Worm (Caenorhabditis elegans): ENCODE data around the gene ttc-36.
A peak's percentile ranks its signal among the peaks of the same experiment; 100 is the strongest.

ce11 chrII:9986635-9987575 is 43.1 kb upstream of the ttc-36 start:
- TF ChIP-seq nhr-11 (tag; optimal IDR thresholded peaks at IDR 0.05) (no peak), unc-62 (GFP tag; optimal IDR thresholded peaks at IDR 0.05 in 1 of 2) (peak in 1 of 2 experiments; percentile 99), unc-62 (tag; optimal IDR thresholded peaks at IDR 0.05) (no peak), F49E8.2 (tag; optimal IDR thresholded peaks at IDR 0.05; ENCODE audit: borderline replicate concordance) (no peak), fkh-10 (GFP tag; optimal IDR thresholded peaks at IDR 0.05) (no peak), D1046.2 (GFP tag; IDR thresholded peaks at IDR 0.05) (no peak), lin-39 (tag; optimal IDR thresholded peaks at IDR 0.05) (no peak), ztf-7 (tag; optimal IDR thresholded peaks at IDR 0.05) (no peak), nhr-237 (tag; optimal IDR thresholded peaks at IDR 0.05) (no peak), ceh-82 (tag; optimal IDR thresholded peaks at IDR 0.05) (no peak)

Data from whole organism, L4 larva.